Worm (Caenorhabditis elegans) whole organism, late embryonic: ENCODE measurements around the gene iglr-1.
A peak's percentile ranks its signal among the peaks of the same experiment; 100 is the strongest.

ENCODE experiments used
- C38D4.7 ChIP-seq: fragments of 200-800 bp; sonication (Bioruptor generic); optimal IDR thresholded peaks from 2 replicates; lab custom pipeline; 2018; ENCODE audit warnings: mild to moderate bottlenecking, missing genetic modification characterization, moderate library complexity, missing compliant biosample characterization
- F13H6.1 ChIP-seq: sonication (generic microtip); optimal IDR thresholded peaks from 2 replicates; lab custom pipeline; 2016; ENCODE audit warnings: missing genetic modification characterization, missing compliant biosample characterization
- K02D7.2 ChIP-seq: sonication (generic microtip); optimal IDR thresholded peaks from 2 replicates; lab custom pipeline; 2017; ENCODE audit warnings: mild to moderate bottlenecking, missing genetic modification characterization, missing compliant biosample characterization
- K09A11.1 ChIP-seq: sonication (generic microtip); optimal IDR thresholded peaks from 2 replicates; lab custom pipeline; 2017; ENCODE audit warnings: antibody characterized with exemption, mild to moderate bottlenecking, missing genetic modification characterization, missing compliant biosample characterization; ENCODE audit not compliant: insufficient read depth
- T23F11.4 ChIP-seq: fragments of 200-800 bp; sonication (Bioruptor generic); optimal IDR thresholded peaks from 2 replicates; lab custom pipeline; 2018; ENCODE audit warnings: mild to moderate bottlenecking, missing genetic modification characterization, missing compliant biosample characterization
- ahr-1 ChIP-seq: sonication (generic microtip); optimal IDR thresholded peaks from 2 replicates; lab custom pipeline; 2016; ENCODE audit warnings: missing genetic modification characterization, missing compliant biosample characterization
- ama-1 ChIP-seq: fragments of 150-350 bp; optimal IDR thresholded peaks from 2 replicates; lab custom pipeline; 2014
- ceh-14 ChIP-seq: sonication (generic microtip); optimal IDR thresholded peaks from 2 replicates; lab custom pipeline; 2016; ENCODE audit warnings: missing genotype, missing genetic modification characterization, missing compliant biosample characterization
- ceh-19 ChIP-seq: fragments of 200-800 bp; sonication (Bioruptor generic); optimal IDR thresholded peaks from 2 replicates; lab custom pipeline; 2018; ENCODE audit warnings: mild to moderate bottlenecking, missing genetic modification characterization, missing compliant biosample characterization
- ceh-22 ChIP-seq: sonication (generic microtip); optimal IDR thresholded peaks from 2 replicates; lab custom pipeline; 2017; ENCODE audit warnings: missing biosample characterization, missing genetic modification characterization
- ceh-6 ChIP-seq: fragments of 200-800 bp; sonication (Bioruptor generic); optimal IDR thresholded peaks from 2 replicates; lab custom pipeline; 2018; ENCODE audit warnings: mild to moderate bottlenecking, missing genetic modification characterization, missing compliant biosample characterization
- ceh-9 ChIP-seq: sonication (generic microtip); optimal IDR thresholded peaks from 2 replicates; lab custom pipeline; 2016; ENCODE audit warnings: mild to moderate bottlenecking, missing genetic modification characterization, inconsistent platforms, missing compliant biosample characterization
- dve-1 ChIP-seq: sonication (generic microtip); optimal IDR thresholded peaks from 2 replicates; lab custom pipeline; 2017; ENCODE audit warnings: antibody characterized with exemption, mild to moderate bottlenecking, missing genetic modification characterization, missing compliant biosample characterization
- fkh-10 ChIP-seq: fragments of 150-350 bp; optimal IDR thresholded peaks from 2 replicates; lab custom pipeline; 2014; ENCODE audit warnings: missing biosample characterization, missing genetic modification reagents, missing genetic modification characterization
- fkh-6 ChIP-seq: sonication (generic microtip); optimal IDR thresholded peaks from 2 replicates; lab custom pipeline; 2016; ENCODE audit warnings: missing genetic modification characterization, missing compliant biosample characterization
- hlh-13 ChIP-seq: fragments of 200-800 bp; sonication (Bioruptor generic); optimal IDR thresholded peaks from 2 replicates; lab custom pipeline; 2018; ENCODE audit warnings: mild to moderate bottlenecking, missing genetic modification characterization, missing compliant biosample characterization
- lim-6 ChIP-seq: sonication (generic microtip); optimal IDR thresholded peaks from 2 replicates; lab custom pipeline; 2016; ENCODE audit warnings: missing genetic modification characterization, missing compliant biosample characterization
- nhr-11 ChIP-seq: fragments of 150-350 bp; optimal IDR thresholded peaks from 2 replicates; lab custom pipeline; 2014; ENCODE audit warnings: missing biosample characterization, missing genetic modification characterization
- npax-4 ChIP-seq: sonication (generic microtip); optimal IDR thresholded peaks from 2 replicates; lab custom pipeline; 2016; ENCODE audit warnings: missing genetic modification characterization, missing compliant biosample characterization
- odd-2 ChIP-seq: sonication (generic microtip); optimal IDR thresholded peaks from 2 replicates; lab custom pipeline; 2017; ENCODE audit warnings: antibody characterized with exemption, mild to moderate bottlenecking, missing genetic modification characterization, missing compliant biosample characterization
- pag-3 ChIP-seq: sonication (generic microtip); optimal IDR thresholded peaks from 2 replicates; lab custom pipeline; 2016; ENCODE audit warnings: missing compliant biosample characterization, missing genetic modification characterization, borderline replicate concordance
- pat-9 ChIP-seq: fragments of 200-800 bp; sonication (Bioruptor generic); optimal IDR thresholded peaks from 2 replicates; lab custom pipeline; 2018; ENCODE audit warnings: mild to moderate bottlenecking, missing genetic modification characterization, moderate library complexity, missing compliant biosample characterization
- pax-1 ChIP-seq: fragments of 150-350 bp; optimal IDR thresholded peaks from 2 replicates; lab custom pipeline; 2014; ENCODE audit warnings: missing biosample characterization, missing genetic modification characterization
- pqm-1 ChIP-seq: sonication (generic microtip); optimal IDR thresholded peaks from 2 replicates; lab custom pipeline; 2016; ENCODE audit warnings: missing genetic modification characterization, missing compliant biosample characterization
- pros-1 ChIP-seq: fragments of 150-350 bp; optimal IDR thresholded peaks from 2 replicates; lab custom pipeline; 2014; ENCODE audit warnings: missing biosample characterization, missing genetic modification reagents, missing genetic modification characterization
- sox-4 ChIP-seq: sonication (generic microtip); optimal IDR thresholded peaks from 2 replicates; lab custom pipeline; 2017; ENCODE audit warnings: mild to moderate bottlenecking, missing genetic modification characterization, inconsistent platforms, missing compliant biosample characterization
- tbx-2 ChIP-seq: sonication (generic microtip); optimal IDR thresholded peaks from 2 replicates; lab custom pipeline; 2016; ENCODE audit warnings: missing genetic modification characterization, missing compliant biosample characterization
- tbx-7 ChIP-seq: sonication (generic microtip); optimal IDR thresholded peaks from 2 replicates; lab custom pipeline; 2016; ENCODE audit warnings: missing genotype, missing genetic modification characterization, missing compliant biosample characterization
- ttx-3 ChIP-seq: sonication (generic microtip); optimal IDR thresholded peaks from 2 replicates; lab custom pipeline; 2016; ENCODE audit warnings: missing genetic modification reagents, missing genetic modification characterization, missing compliant biosample characterization
- unc-42 ChIP-seq: sonication (generic microtip); optimal IDR thresholded peaks from 2 replicates; lab custom pipeline; 2016; ENCODE audit warnings: missing genotype, missing genetic modification characterization, missing compliant biosample characterization
- unc-55 ChIP-seq: sonication (generic microtip); optimal IDR thresholded peaks from 2 replicates; lab custom pipeline; 2017; ENCODE audit warnings: missing biosample characterization, missing genetic modification reagents, missing genetic modification characterization
- unc-86 ChIP-seq: sonication (generic microtip); optimal IDR thresholded peaks from 2 replicates; lab custom pipeline; 2016; ENCODE audit warnings: missing genetic modification characterization, missing compliant biosample characterization
- zip-5 ChIP-seq: sonication (generic microtip); optimal IDR thresholded peaks from 2 replicates; lab custom pipeline; 2016; ENCODE audit warnings: missing genetic modification characterization, missing compliant biosample characterization

iglr-1 gene

DNA sequence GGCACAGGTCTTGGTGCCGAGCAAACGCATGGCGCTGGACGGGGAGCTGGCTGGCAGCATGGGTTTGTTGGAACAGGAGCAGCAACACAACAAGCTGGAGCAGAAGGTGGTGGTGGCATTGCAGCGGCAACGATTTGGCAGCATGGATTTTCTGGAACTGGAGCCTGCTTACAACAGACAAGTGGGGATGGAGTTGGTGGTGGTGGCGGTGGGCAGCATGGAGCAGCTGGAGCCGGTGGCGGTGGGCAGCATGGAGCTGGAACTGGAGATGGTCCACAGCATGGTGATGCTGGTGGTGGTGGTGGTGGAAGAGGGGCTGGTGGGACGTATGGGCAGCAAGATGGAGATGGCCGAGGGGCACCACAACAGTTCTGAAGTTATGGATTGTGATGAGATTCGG is 30.3 kb downstream of the iglr-1 start:
- TF ChIP-seq pros-1 (tag; lab: Kevin White, UChicago), result peak; percentile 1
- no peak for TF ChIP-seq nhr-11 (tag; lab: Kevin White, UChicago)
- no peak for TF ChIP-seq ahr-1 (tag; lab: Kevin White, UChicago)

- TF ChIP-seq zip-5 (tag; lab: Kevin White, UChicago) (no peak), F13H6.1 (tag; lab: Kevin White, UChicago) (no peak), unc-42 (tag; lab: Kevin White, UChicago) (peak; percentile 76)
Measured at ce11 chrX:14959393-14960073, 31.6 kb downstream of the iglr-1 start.

DNA sequence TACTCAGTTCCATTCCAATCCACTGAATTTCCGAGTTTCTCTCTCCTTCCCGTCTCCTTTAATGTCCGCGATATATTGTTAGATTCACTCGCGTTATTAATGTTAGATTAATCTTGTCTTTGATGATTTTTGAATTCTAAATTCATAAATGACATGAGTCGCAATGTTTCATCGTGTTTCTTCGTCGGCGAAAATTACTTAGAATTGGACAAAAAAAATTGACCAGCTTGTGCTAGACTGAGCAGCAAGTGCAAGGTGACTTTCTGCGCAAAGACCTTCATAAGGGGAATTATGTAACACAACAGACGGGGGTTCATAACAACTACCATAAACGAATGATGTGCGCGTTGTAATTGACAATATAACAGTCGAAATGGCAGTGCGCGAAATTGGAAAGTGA is 32.8 kb downstream of the iglr-1 start:
- TF ChIP-seq tbx-7 (no peak), unc-86 (tag; lab: Kevin White, UChicago) (no peak), ceh-19 (GFP tag; lab: Kevin White, UChicago) (no peak), nhr-11 (tag; lab: Kevin White, UChicago) (no peak), fkh-10 (GFP tag; lab: Kevin White, UChicago) (no peak), ceh-6 (GFP tag; lab: Kevin White, UChicago) (no peak), npax-4 (tag; lab: Kevin White, UChicago) (no peak)

- TF ChIP-seq pat-9 (tag; lab: Kevin White, UChicago) (no peak), lim-6 (no peak), fkh-6 (tag; lab: Kevin White, UChicago) (no peak), odd-2 (tag; lab: Kevin White, UChicago) (no peak), dve-1 (no peak), ceh-9 (no peak), unc-86 (tag; lab: Kevin White, UChicago) (no peak), F13H6.1 (tag; lab: Kevin White, UChicago) (no peak), ttx-3 (tag; lab: Kevin White, UChicago) (no peak), fkh-10 (GFP tag; lab: Kevin White, UChicago) (no peak), K09A11.1 (tag; lab: Kevin White, UChicago) (no peak), ceh-22 (tag; lab: Kevin White, UChicago) (no peak), tbx-2 (tag; lab: Kevin White, UChicago) (no peak), nhr-11 (tag; lab: Kevin White, UChicago) (no peak), pqm-1 (no peak), ceh-14 (tag; lab: Kevin White, UChicago) (no peak), K02D7.2 (tag; lab: Kevin White, UChicago) (no peak), C38D4.7 (no peak), pag-3 (tag; lab: Kevin White, UChicago) (no peak)
- TF ChIP-seq, all 69 proteins: peak for 0
Measured at ce11 chrX:14957176-14957575, 34.0 kb downstream of the iglr-1 start.

DNA sequence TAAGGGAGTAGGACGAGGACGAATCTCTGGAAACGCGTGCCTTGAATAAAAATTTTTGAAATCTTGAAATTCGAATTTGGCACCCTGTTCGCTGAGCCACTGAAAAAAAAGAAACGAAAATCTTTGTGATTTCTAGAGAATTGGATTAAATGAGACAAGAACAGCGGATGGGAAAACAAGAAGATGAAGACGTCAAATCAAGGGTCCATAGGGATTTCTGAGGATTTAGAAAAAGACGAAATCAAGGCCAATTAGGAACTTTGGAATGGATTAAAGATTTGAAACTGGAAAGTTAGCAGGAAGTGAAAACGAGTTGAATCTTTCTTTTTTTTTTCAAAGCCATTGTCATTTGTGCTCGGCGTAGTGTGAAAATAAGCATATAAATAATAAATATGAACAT is 36.6 kb downstream of the iglr-1 start, which contains the start of gene pag-3:
pag-3 (minus strand) TSS at position 101 of the 400 bp plus-strand sequence.
- no peak for TF ChIP-seq pag-3 (tag; lab: Kevin White, UChicago)
- TF ChIP-seq sox-4 (tag; lab: Kevin White, UChicago), result no peak
- no peak for TF ChIP-seq T23F11.4 (GFP tag; lab: Kevin White, UChicago)
- no peak for TF ChIP-seq tbx-2 (tag; lab: Kevin White, UChicago)
- no peak for TF ChIP-seq pax-1
- TF ChIP-seq unc-55, result no peak
- no peak for TF ChIP-seq npax-4 (tag; lab: Kevin White, UChicago)
- TF ChIP-seq hlh-13, result no peak
- no peak for TF ChIP-seq ama-1 (lab: Kevin White, UChicago)
- no peak for TF ChIP-seq unc-42 (tag; lab: Kevin White, UChicago)
- TF ChIP-seq, all 69 proteins: peak for 0
